Worm (Caenorhabditis elegans): ENCODE results near the gene C47E8.4.

DNA sequence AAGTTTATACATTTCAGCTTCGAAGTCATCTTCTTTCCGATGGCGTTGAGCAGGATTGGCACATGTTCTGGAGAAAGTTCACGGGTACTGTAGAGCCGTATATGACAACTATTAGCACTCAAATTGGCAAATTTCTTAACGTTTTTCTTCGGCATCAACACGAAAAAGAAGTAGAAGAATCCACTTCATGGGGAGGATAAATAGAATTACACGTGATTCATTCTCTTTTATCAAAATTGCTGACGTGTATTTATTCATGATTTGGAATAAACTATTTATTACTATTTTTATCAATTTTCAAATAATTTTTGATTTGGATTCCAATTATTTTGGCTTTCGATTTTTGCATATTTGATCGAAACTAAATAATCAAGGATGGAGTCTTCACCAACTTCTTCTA, 19.6 kb downstream of the C47E8.4 start, which contains the start of gene C47E8.1:
- TF ChIP-seq zag-1 (tag; optimal IDR thresholded peaks at IDR 0.05), result no peak
- TF ChIP-seq nhr-237 (tag; optimal IDR thresholded peaks at IDR 0.05), result no peak
- no peak for TF ChIP-seq mbf-1 (tag; optimal IDR thresholded peaks at IDR 0.05)
- TF ChIP-seq snpc-4 (tag; optimal IDR thresholded peaks at IDR 0.05), result no peak

Measured in whole organism, L2 larva.